Fruit fly (Drosophila melanogaster) whole organism, embryonic: ENCODE measurements around the gene wcy.

Experiments used
- ATbp ChIP-seq: fragments of 200-800 bp; sonication (Bioruptor generic); optimal IDR thresholded peaks from 2 replicates; lab custom pipeline; 2017; ENCODE audit warnings: missing biosample characterization, mild to moderate bottlenecking, missing genetic modification characterization, missing genetic modification reagents
- CG10209 ChIP-seq: fragments of 200-800 bp; sonication (Bioruptor generic); optimal IDR thresholded peaks from 3 replicates; lab custom pipeline; 2017; ENCODE audit warnings: missing biosample characterization, mild to moderate bottlenecking, missing genetic modification characterization, missing genetic modification reagents
- CG10321 ChIP-seq: fragments of 200-800 bp; sonication (Bioruptor generic); IDR thresholded peaks from 2 replicates; pipeline ENCODE4 v1.3.6; 2022; ENCODE audit warnings: missing biosample characterization, missing genetic modification characterization
- CG10565 ChIP-seq: fragments of 200-800 bp; sonication (Bioruptor generic); optimal IDR thresholded peaks from 3 replicates; lab custom pipeline; 2016; ENCODE audit warnings: missing biosample characterization, mild to moderate bottlenecking, missing genetic modification characterization
- CG10959 ChIP-seq: fragments of 200-800 bp; sonication (Bioruptor generic); IDR thresholded peaks from 2 replicates; pipeline ENCODE4 v1.3.6; 2022; ENCODE audit warnings: missing biosample characterization, missing genetic modification characterization
- CG11504 ChIP-seq: fragments of 200-800 bp; sonication (Bioruptor generic); optimal IDR thresholded peaks from 3 replicates; lab custom pipeline; 2019; ENCODE audit warnings: missing biosample characterization, mild to moderate bottlenecking, missing genetic modification characterization, moderate library complexity
- CG12219 ChIP-seq: fragments of 200-800 bp; sonication (Bioruptor generic); optimal IDR thresholded peaks from 3 replicates; lab custom pipeline; 2018; ENCODE audit warnings: missing biosample characterization, mild to moderate bottlenecking, missing genetic modification characterization
- CG13424 ChIP-seq: fragments of 200-800 bp; sonication (Bioruptor generic); optimal IDR thresholded peaks from 2 replicates; lab custom pipeline; 2019; ENCODE audit warnings: missing biosample characterization, mild to moderate bottlenecking, missing genetic modification characterization, moderate library complexity
- CG13775 ChIP-seq: fragments of 200-800 bp; sonication (Bioruptor generic); optimal IDR thresholded peaks from 3 replicates; lab custom pipeline; 2017; ENCODE audit warnings: missing biosample characterization, mild to moderate bottlenecking, missing genetic modification characterization
- CG14710 ChIP-seq: fragments of 200-800 bp; sonication (Bioruptor generic); optimal IDR thresholded peaks from 3 replicates; lab custom pipeline; 2019; ENCODE audit warnings: missing biosample characterization, mild to moderate bottlenecking, missing genetic modification characterization, moderate library complexity
- CG15601 ChIP-seq: fragments of 200-800 bp; sonication (Bioruptor generic); optimal IDR thresholded peaks from 3 replicates; lab custom pipeline; 2019; ENCODE audit warnings: missing biosample characterization, mild to moderate bottlenecking, missing genetic modification characterization, moderate library complexity
- CG16863 ChIP-seq: fragments of 200-800 bp; sonication (Bioruptor generic); optimal IDR thresholded peaks from 3 replicates; lab custom pipeline; 2016; ENCODE audit warnings: missing biosample characterization, missing genetic modification characterization
- CG17568 ChIP-seq: fragments of 200-800 bp; sonication (Bioruptor generic); optimal IDR thresholded peaks from 2 replicates; lab custom pipeline; 2018; ENCODE audit warnings: missing biosample characterization, mild to moderate bottlenecking, missing genetic modification characterization, moderate library complexity
- CG17912 ChIP-seq: fragments of 200-800 bp; sonication (Bioruptor generic); optimal IDR thresholded peaks from 2 replicates; lab custom pipeline; 2018; ENCODE audit warnings: missing biosample characterization, mild to moderate bottlenecking, missing genetic modification characterization
- CG1832 ChIP-seq: fragments of 200-800 bp; sonication (Bioruptor generic); optimal IDR thresholded peaks from 2 replicates; lab custom pipeline; 2017; ENCODE audit warnings: missing biosample characterization, mild to moderate bottlenecking, missing genetic modification characterization, inconsistent platforms
- CG2120 ChIP-seq: fragments of 200-800 bp; sonication (Bioruptor generic); optimal IDR thresholded peaks from 3 replicates; lab custom pipeline; 2016; ENCODE audit warnings: missing biosample characterization, missing genetic modification characterization
- CG30403 ChIP-seq: fragments of 200-800 bp; sonication (Bioruptor generic); optimal IDR thresholded peaks from 3 replicates; lab custom pipeline; 2016; ENCODE audit warnings: missing biosample characterization, missing genetic modification characterization
- CG3995 ChIP-seq: fragments of 200-800 bp; sonication (Bioruptor generic); optimal IDR thresholded peaks from 3 replicates; lab custom pipeline; 2016; ENCODE audit warnings: missing biosample characterization, missing genetic modification characterization
- CG42726 ChIP-seq: fragments of 200-800 bp; sonication (Bioruptor generic); IDR thresholded peaks from 2 replicates; pipeline ENCODE4 v1.3.6; 2022; ENCODE audit warnings: missing biosample characterization, missing genetic modification characterization; ENCODE audit not compliant: partially characterized antibody
- CG4328 ChIP-seq: fragments of 200-800 bp; sonication (Bioruptor generic); optimal IDR thresholded peaks from 3 replicates; lab custom pipeline; 2017; ENCODE audit warnings: missing biosample characterization, missing genetic modification reagents, missing genetic modification characterization
- CG4617 ChIP-seq: fragments of 200-800 bp; sonication (Bioruptor generic); optimal IDR thresholded peaks from 3 replicates; lab custom pipeline; 2016; ENCODE audit warnings: missing biosample characterization, missing genetic modification characterization, borderline replicate concordance
- CG6272 ChIP-seq: fragments of 200-800 bp; sonication (Bioruptor generic); IDR thresholded peaks from 2 replicates; pipeline ENCODE4 v1.3.6; 2022; ENCODE audit warnings: missing biosample characterization, missing genetic modification characterization
- CG7839 ChIP-seq: fragments of 200-800 bp; sonication (Bioruptor generic); optimal IDR thresholded peaks from 3 replicates; lab custom pipeline; 2018; ENCODE audit warnings: missing biosample characterization, mild to moderate bottlenecking, missing genetic modification characterization, moderate library complexity
- CG7963 ChIP-seq: fragments of 200-800 bp; sonication (Bioruptor generic); IDR thresholded peaks from 3 replicates; pipeline ENCODE4 v1.3.6; 2022; ENCODE audit warnings: missing biosample characterization, missing genetic modification characterization; ENCODE audit not compliant: partially characterized antibody
- CG8478 ChIP-seq: fragments of >200 bp; optimal IDR thresholded peaks from 2 replicates; lab custom pipeline; 2018
- CG8924 ChIP-seq: fragments of 200-800 bp; optimal IDR thresholded peaks from 3 replicates; lab custom pipeline; 2019; ENCODE audit warnings: missing biosample characterization, mild to moderate bottlenecking, missing genetic modification characterization, moderate library complexity
- CkIIα-i1 ChIP-seq: fragments of 200-800 bp; sonication (Bioruptor generic); IDR thresholded peaks from 2 replicates; pipeline ENCODE4 v1.3.6; 2022; ENCODE audit warnings: missing biosample characterization, missing genetic modification characterization
- D ChIP-seq, 2 experiments: fragments of 200-800 bp in 1 of 2; fragments of >200 bp in 1 of 2; sonication (Bioruptor generic) in 1 of 2; optimal IDR thresholded peaks; 2 replicates in 1 of 2; 3 replicates in 1 of 2; lab custom pipeline; 2017; ENCODE audit warnings: mild to moderate bottlenecking in 1 of 2, missing biosample characterization in 1 of 2, missing genetic modification characterization in 1 of 2, missing genetic modification reagents in 1 of 2
- Dip3 ChIP-seq: fragments of 200-800 bp; sonication (Bioruptor generic); optimal IDR thresholded peaks from 3 replicates; lab custom pipeline; 2016; ENCODE audit warnings: missing biosample characterization, missing genetic modification characterization
- Ets97D ChIP-seq: fragments of 200-800 bp; sonication (Bioruptor generic); optimal IDR thresholded peaks from 3 replicates; lab custom pipeline; 2016; ENCODE audit warnings: missing biosample characterization, missing genetic modification characterization
- HLHmδ ChIP-seq: fragments of 200-800 bp; sonication (Bioruptor generic); optimal IDR thresholded peaks from 2 replicates; lab custom pipeline; 2018; ENCODE audit warnings: missing biosample characterization, mild to moderate bottlenecking, missing genetic modification characterization, moderate library complexity
- MTF-1 ChIP-seq: fragments of 200-800 bp; sonication (Bioruptor generic); optimal IDR thresholded peaks from 2 replicates; lab custom pipeline; 2018; ENCODE audit warnings: missing biosample characterization, mild to moderate bottlenecking, missing genetic modification characterization, borderline replicate concordance
- Myb ChIP-seq: fragments of 200-800 bp; sonication (Bioruptor generic); optimal IDR thresholded peaks from 2 replicates; lab custom pipeline; 2016; ENCODE audit warnings: missing biosample characterization, missing genetic modification characterization
- Sry-δ ChIP-seq: fragments of 200-800 bp; sonication (Bioruptor generic); optimal IDR thresholded peaks from 2 replicates; lab custom pipeline; 2016; ENCODE audit warnings: missing biosample characterization, missing genetic modification characterization
- Usf ChIP-seq: fragments of 200-800 bp; sonication (Bioruptor generic); optimal IDR thresholded peaks from 2 replicates; lab custom pipeline; 2017; ENCODE audit warnings: missing genotype, missing biosample characterization, missing genetic modification characterization
- aop ChIP-seq: fragments of 200-800 bp; sonication (Bioruptor generic); IDR thresholded peaks from 2 replicates; pipeline ENCODE4 v1.3.6; 2022; ENCODE audit warnings: missing biosample characterization, missing genetic modification characterization
- br ChIP-seq: fragments of >200 bp; optimal IDR thresholded peaks from 2 replicates; lab custom pipeline; 2017
- dan ChIP-seq: fragments of 200-800 bp; sonication (Bioruptor generic); IDR thresholded peaks from 2 replicates; pipeline ENCODE4 v1.3.6; 2022; ENCODE audit warnings: missing biosample characterization, missing genetic modification characterization
- disco-r ChIP-seq: fragments of 200-800 bp; sonication (Bioruptor generic); optimal IDR thresholded peaks from 2 replicates; lab custom pipeline; 2016; ENCODE audit warnings: missing biosample characterization, missing genetic modification characterization
- emc ChIP-seq: fragments of 200-800 bp; sonication (Bioruptor generic); optimal IDR thresholded peaks from 2 replicates; lab custom pipeline; 2016; ENCODE audit warnings: missing biosample characterization, missing genetic modification characterization
- exex ChIP-seq: fragments of 200-800 bp; sonication (Bioruptor generic); optimal IDR thresholded peaks from 4 replicates; lab custom pipeline; 2018; ENCODE audit warnings: missing biosample characterization, mild to moderate bottlenecking, missing genetic modification characterization, moderate library complexity
- fd96Cb ChIP-seq: fragments of 200-800 bp; sonication (Bioruptor generic); optimal IDR thresholded peaks from 2 replicates; lab custom pipeline; 2018; ENCODE audit warnings: missing biosample characterization, mild to moderate bottlenecking, missing genetic modification characterization, moderate library complexity
- fru ChIP-seq: fragments of >200 bp; optimal IDR thresholded peaks from 2 replicates; lab custom pipeline; 2017
- kni ChIP-seq: fragments of 200-800 bp; sonication (Bioruptor generic); optimal IDR thresholded peaks from 3 replicates; lab custom pipeline; 2017; ENCODE audit warnings: mild to moderate bottlenecking, missing biosample characterization, missing genetic modification reagents, missing genetic modification characterization
- lola ChIP-seq, 3 experiments: fragments of >200 bp in 2 of 3; fragments of 200-800 bp in 1 of 3; sonication (Bioruptor generic) in 1 of 3; optimal IDR thresholded peaks; 2 replicates each; lab custom pipeline; 2017 to 2019; ENCODE audit warnings: missing biosample characterization in 3 of 3, missing genetic modification characterization in 3 of 3, mild to moderate bottlenecking in 1 of 3, moderate library complexity in 1 of 3
- mld ChIP-seq: fragments of 200-800 bp; sonication (Bioruptor generic); IDR thresholded peaks from 3 replicates; pipeline ENCODE4 v1.3.6; 2022; ENCODE audit warnings: missing biosample characterization, missing genetic modification characterization; ENCODE audit not compliant: partially characterized antibody
- pho ChIP-seq: fragments of 200-800 bp; sonication (Bioruptor generic); optimal IDR thresholded peaks from 2 replicates; lab custom pipeline; 2016; ENCODE audit warnings: missing biosample characterization, missing genetic modification characterization
- schlank ChIP-seq: fragments of 200-800 bp; sonication (Bioruptor generic); optimal IDR thresholded peaks from 2 replicates; lab custom pipeline; 2018; ENCODE audit warnings: missing biosample characterization, mild to moderate bottlenecking, missing genetic modification characterization
- sr ChIP-seq: fragments of 200-800 bp; sonication (Bioruptor generic); IDR thresholded peaks from 3 replicates; pipeline ENCODE4 v1.3.6; 2022; ENCODE audit warnings: missing biosample characterization, missing genetic modification characterization

The wcy gene

dm6 chrX:17123545-17124203 lies 46.0 kb upstream of the wcy start (continued):
- TF ChIP-seq CG10565 (GFP tag; lab: Kevin White, UChicago) (no peak), CG2120 (peak; percentile 82), CG10321 (GFP tag; lab: Robert Waterston, UW) (no peak), CG15601 (tag; lab: Kevin White, UChicago) (peak; percentile 43), CG17912 (GFP tag; lab: Kevin White, UChicago) (no peak), Usf (no peak), kni (GFP tag; lab: Kevin White, UChicago) (no peak), CG8924 (tag; lab: Kevin White, UChicago) (peak; percentile 79), Myb (GFP tag; lab: Kevin White, UChicago) (peak; percentile 5), CG17568 (GFP tag; lab: Kevin White, UChicago) (peak; percentile 32), aop (no peak), CG13424 (tag; lab: Kevin White, UChicago) (peak; percentile 82), Sry-δ (GFP tag; lab: Kevin White, UChicago) (no peak), CG16863 (GFP tag; lab: Kevin White, UChicago) (peak; percentile 36), CG13775 (peak; percentile 35), CG42726 (GFP tag; lab: Robert Waterston, UW) (no peak), CG4328 (no peak), fd96Cb (tag; lab: Kevin White, UChicago) (peak; percentile 74), Dip3 (GFP tag; lab: Kevin White, UChicago) (peak; percentile 20), CG10209 (GFP tag; lab: Kevin White, UChicago) (peak; percentile 75), lola (GFP tag; optimal IDR thresholded peaks at IDR 0.05; lab: Kevin White, UChicago) (peak in 1 of 3 experiments; percentile 49), exex (tag; lab: Kevin White, UChicago) (no peak), dan (GFP tag; lab: Robert Waterston, UW) (no peak), sr (GFP tag; lab: Robert Waterston, UW) (no peak), MTF-1 (peak; percentile 0), CG30403 (GFP tag; lab: Kevin White, UChicago) (peak; percentile 77), br (no peak), CG7839 (peak; percentile 78), disco-r (GFP tag; lab: Kevin White, UChicago) (no peak), CG14710 (peak; percentile 36), CG12219 (GFP tag; lab: Kevin White, UChicago) (peak; percentile 63), ATbp (GFP tag; lab: Kevin White, UChicago) (peak; percentile 47), CkIIα-i1 (GFP tag; lab: Robert Waterston, UW) (no peak), CG11504 (tag; lab: Kevin White, UChicago) (peak; percentile 86), CG6272 (GFP tag; lab: Robert Waterston, UW) (peak; percentile 47; the same call in 1 of the 2 replicates), CG1832 (GFP tag; lab: Kevin White, UChicago) (no peak), HLHmδ (GFP tag; lab: Kevin White, UChicago) (no peak), CG7963 (GFP tag; lab: Robert Waterston, UW) (no peak), schlank (tag; lab: Kevin White, UChicago) (peak; percentile 33), CG4617 (no peak), Ets97D (GFP tag; lab: Kevin White, UChicago) (peak; percentile 35), CG10959 (GFP tag; lab: Robert Waterston, UW) (no peak), pho (GFP tag; lab: Kevin White, UChicago) (peak; percentile 66), emc (GFP tag; lab: Kevin White, UChicago) (no peak), CG8478 (no peak), fru (no peak), CG3995 (peak; percentile 16), mld (GFP tag; lab: Robert Waterston, UW) (no peak), D (optimal IDR thresholded peaks at IDR 0.05; lab: Kevin White, UChicago) (no peak), D (GFP tag; optimal IDR thresholded peaks at IDR 0.05; lab: Kevin White, UChicago) (peak; percentile 61)
